Fruit fly (Drosophila melanogaster) whole organism, embryonic: Measurements from ENCODE around the gene CG7386.
A peak's percentile ranks its signal among the peaks of the same experiment; 100 is the strongest.

ENCODE experiments used
- Ada2b ChIP-seq: fragments of 200-800 bp; sonication (Bioruptor generic); IDR thresholded peaks from 2 replicates; pipeline ENCODE4 v1.3.6; 2022; ENCODE audit warnings: missing biosample characterization, missing genetic modification characterization
- Atf3 ChIP-seq: fragments of 200-800 bp; sonication (Bioruptor generic); optimal IDR thresholded peaks from 3 replicates; lab custom pipeline; 2016; ENCODE audit warnings: missing biosample characterization, missing genetic modification characterization
- CG10321 ChIP-seq: fragments of 200-800 bp; sonication (Bioruptor generic); IDR thresholded peaks from 2 replicates; pipeline ENCODE4 v1.3.6; 2022; ENCODE audit warnings: missing biosample characterization, missing genetic modification characterization
- CG10366 ChIP-seq: fragments of 200-800 bp; sonication (Bioruptor generic); IDR thresholded peaks from 2 replicates; pipeline ENCODE4 v1.3.6; 2022; ENCODE audit warnings: missing biosample characterization, missing genetic modification characterization
- CG11247 ChIP-seq: fragments of 200-800 bp; sonication (Bioruptor generic); IDR thresholded peaks from 2 replicates; pipeline ENCODE4 v1.3.6; 2022; ENCODE audit warnings: missing biosample characterization, missing genetic modification characterization
- CG11398 ChIP-seq: fragments of 200-800 bp; sonication (Bioruptor generic); optimal IDR thresholded peaks from 2 replicates; lab custom pipeline; 2016; ENCODE audit warnings: missing biosample characterization, missing genetic modification characterization
- CG14710 ChIP-seq: fragments of 200-800 bp; sonication (Bioruptor generic); optimal IDR thresholded peaks from 3 replicates; lab custom pipeline; 2019; ENCODE audit warnings: missing biosample characterization, mild to moderate bottlenecking, missing genetic modification characterization, moderate library complexity
- CG14860 ChIP-seq: fragments of 200-800 bp; sonication (Bioruptor generic); IDR thresholded peaks from 3 replicates; pipeline ENCODE4 v1.3.6; 2022; ENCODE audit warnings: missing biosample characterization, missing genetic modification characterization; ENCODE audit not compliant: partially characterized antibody
- CG1603 ChIP-seq: fragments of 200-800 bp; sonication (Bioruptor generic); optimal IDR thresholded peaks from 2 replicates; lab custom pipeline; 2019; ENCODE audit warnings: missing biosample characterization, mild to moderate bottlenecking, missing genetic modification characterization, moderate library complexity
- CG17568 ChIP-seq: fragments of 200-800 bp; sonication (Bioruptor generic); optimal IDR thresholded peaks from 2 replicates; lab custom pipeline; 2018; ENCODE audit warnings: missing biosample characterization, mild to moderate bottlenecking, missing genetic modification characterization, moderate library complexity
- CG17612 ChIP-seq: fragments of 200-800 bp; sonication (Bioruptor generic); IDR thresholded peaks from 2 replicates; pipeline ENCODE4 v1.3.6; 2022; ENCODE audit warnings: missing biosample characterization, missing genetic modification characterization
- CG30403 ChIP-seq: fragments of 200-800 bp; sonication (Bioruptor generic); optimal IDR thresholded peaks from 3 replicates; lab custom pipeline; 2016; ENCODE audit warnings: missing biosample characterization, missing genetic modification characterization
- CG3407 ChIP-seq: fragments of 200-800 bp; sonication (Bioruptor generic); optimal IDR thresholded peaks from 2 replicates; lab custom pipeline; 2018; ENCODE audit warnings: missing biosample characterization, mild to moderate bottlenecking, missing genetic modification characterization
- CG34422 ChIP-seq: fragments of 200-800 bp; sonication (Bioruptor generic); IDR thresholded peaks from 3 replicates; pipeline ENCODE4 v1.3.6; 2022; ENCODE audit warnings: missing biosample characterization, missing genetic modification characterization
- CG4730 ChIP-seq: fragments of 200-800 bp; sonication (Bioruptor generic); IDR thresholded peaks from 2 replicates; pipeline ENCODE4 v1.3.6; 2022; ENCODE audit warnings: missing biosample characterization, missing genetic modification characterization
- CG4820 ChIP-seq: fragments of 200-800 bp; sonication (Bioruptor generic); optimal IDR thresholded peaks from 3 replicates; lab custom pipeline; 2016; ENCODE audit warnings: missing biosample characterization, missing genetic modification characterization
- CG7372 ChIP-seq: fragments of 200-800 bp; sonication (Bioruptor generic); IDR thresholded peaks from 2 replicates; pipeline ENCODE4 v1.3.6; 2022; ENCODE audit warnings: missing biosample characterization, missing genetic modification characterization
- CG7556 ChIP-seq: fragments of 200-800 bp; sonication (Bioruptor generic); optimal IDR thresholded peaks from 2 replicates; lab custom pipeline; 2017; ENCODE audit warnings: missing biosample characterization, mild to moderate bottlenecking, missing genetic modification characterization
- CG7839 ChIP-seq: fragments of 200-800 bp; sonication (Bioruptor generic); optimal IDR thresholded peaks from 3 replicates; lab custom pipeline; 2018; ENCODE audit warnings: missing biosample characterization, mild to moderate bottlenecking, missing genetic modification characterization, moderate library complexity
- CG8359 ChIP-seq: fragments of 200-800 bp; sonication (Bioruptor generic); optimal IDR thresholded peaks from 2 replicates; lab custom pipeline; 2017; ENCODE audit warnings: missing biosample characterization, mild to moderate bottlenecking, missing genetic modification characterization, borderline replicate concordance
- CrebB ChIP-seq: fragments of 200-800 bp; sonication (Bioruptor generic); optimal IDR thresholded peaks from 3 replicates; lab custom pipeline; 2018; ENCODE audit warnings: missing biosample characterization, mild to moderate bottlenecking, missing genetic modification characterization
- Dek ChIP-seq: fragments of 200-800 bp; sonication (Bioruptor generic); optimal IDR thresholded peaks from 3 replicates; lab custom pipeline; 2019; ENCODE audit warnings: missing biosample characterization, mild to moderate bottlenecking, missing genetic modification characterization, moderate library complexity
- Dfd ChIP-seq, 2 experiments: fragments of >200 bp; optimal IDR thresholded peaks; 2 replicates each; lab custom pipeline; 2017; ENCODE audit warnings: missing biosample characterization in 2 of 2, missing genetic modification characterization in 2 of 2
- Doc3 ChIP-seq: fragments of 200-800 bp; sonication (Bioruptor generic); IDR thresholded peaks from 3 replicates; pipeline ENCODE4 v1.3.6; 2022; ENCODE audit warnings: missing biosample characterization, missing genetic modification characterization; ENCODE audit not compliant: partially characterized antibody
- Fer1 ChIP-seq: fragments of 200-800 bp; sonication (Bioruptor generic); optimal IDR thresholded peaks from 2 replicates; lab custom pipeline; 2017; ENCODE audit warnings: missing biosample characterization, mild to moderate bottlenecking, missing genetic modification characterization
- HmgD ChIP-seq: fragments of 200-800 bp; sonication (Bioruptor generic); optimal IDR thresholded peaks from 3 replicates; lab custom pipeline; 2016; ENCODE audit warnings: missing biosample characterization, missing genetic modification characterization
- Lim3 ChIP-seq: fragments of 200-800 bp; sonication (Bioruptor generic); IDR thresholded peaks from 2 replicates; pipeline ENCODE4 v1.3.6; 2022; ENCODE audit warnings: missing biosample characterization, missing genetic modification characterization
- Rx ChIP-seq: fragments of 200-800 bp; sonication (Bioruptor generic); IDR thresholded peaks from 2 replicates; pipeline ENCODE4 v1.3.6; 2022; ENCODE audit warnings: missing biosample characterization, missing genetic modification characterization
- Sox100B ChIP-seq: fragments of 200-800 bp; sonication (Bioruptor generic); optimal IDR thresholded peaks from 3 replicates; lab custom pipeline; 2018; ENCODE audit warnings: missing biosample characterization, mild to moderate bottlenecking, missing genetic modification characterization
- Sox102F ChIP-seq: fragments of 200-800 bp; sonication (Bioruptor generic); optimal IDR thresholded peaks from 2 replicates; lab custom pipeline; 2018; ENCODE audit warnings: missing biosample characterization, mild to moderate bottlenecking, missing genetic modification characterization, moderate library complexity
- Spps ChIP-seq: fragments of 200-800 bp; sonication (Bioruptor generic); optimal IDR thresholded peaks from 2 replicates; lab custom pipeline; 2018; ENCODE audit warnings: missing biosample characterization, mild to moderate bottlenecking, missing genetic modification characterization
- Sry-δ ChIP-seq: fragments of 200-800 bp; sonication (Bioruptor generic); optimal IDR thresholded peaks from 2 replicates; lab custom pipeline; 2016; ENCODE audit warnings: missing biosample characterization, missing genetic modification characterization
- Tbp ChIP-seq: fragments of >200 bp; optimal IDR thresholded peaks from 2 replicates; lab custom pipeline; 2018; ENCODE audit warnings: missing biosample characterization, missing genetic modification characterization
- ase ChIP-seq: fragments of 200-800 bp; sonication (Bioruptor generic); IDR thresholded peaks from 3 replicates; pipeline ENCODE4 v1.3.6; 2022; ENCODE audit warnings: missing biosample characterization, missing genetic modification characterization
- ash1 ChIP-seq: fragments of 200-800 bp; sonication (Bioruptor generic); optimal IDR thresholded peaks from 2 replicates; lab custom pipeline; 2018; ENCODE audit warnings: missing biosample characterization, mild to moderate bottlenecking, missing genetic modification characterization
- cad ChIP-seq: fragments of >200 bp; optimal IDR thresholded peaks from 2 replicates; lab custom pipeline; 2017; ENCODE audit warnings: missing biosample characterization, missing genetic modification characterization
- chinmo ChIP-seq: fragments of 200-800 bp; sonication (Bioruptor generic); IDR thresholded peaks from 4 replicates; pipeline ENCODE4 v1.3.6; 2022; ENCODE audit warnings: missing biosample characterization, missing genetic modification characterization; ENCODE audit not compliant: partially characterized antibody
- hth ChIP-seq: fragments of >200 bp; optimal IDR thresholded peaks from 2 replicates; lab custom pipeline; 2017; ENCODE audit warnings: inconsistent platforms
- jigr1 ChIP-seq: fragments of 200-800 bp; sonication (Bioruptor generic); IDR thresholded peaks from 3 replicates; pipeline ENCODE4 v1.3.6; 2022; ENCODE audit warnings: missing biosample characterization, missing genetic modification characterization
- jumu ChIP-seq: fragments of 200-800 bp; sonication (Bioruptor generic); optimal IDR thresholded peaks from 3 replicates; lab custom pipeline; 2016; ENCODE audit warnings: missing biosample characterization, missing genetic modification characterization
- lov ChIP-seq, 2 experiments: fragments of 200-800 bp in 1 of 2; fragments of >200 bp in 1 of 2; sonication (Bioruptor generic) in 1 of 2; IDR thresholded peaks in 1 of 2; optimal IDR thresholded peaks in 1 of 2; 2 replicates in 1 of 2; 3 replicates in 1 of 2; pipeline versions ENCODE4 v1.3.6 to Lab custom; 2017 to 2022; ENCODE audit warnings: missing biosample characterization in 1 of 2, missing genetic modification characterization in 1 of 2
- psq ChIP-seq: fragments of 200-800 bp; sonication (Bioruptor generic); optimal IDR thresholded peaks from 2 replicates; lab custom pipeline; 2017; ENCODE audit warnings: missing biosample characterization, missing genetic modification characterization
- sc ChIP-seq, 3 experiments: fragments of >200 bp in 2 of 3; fragments of 200-800 bp in 1 of 3; sonication (Bioruptor generic) in 1 of 3; optimal IDR thresholded peaks; 2 replicates in 2 of 3; 3 replicates in 1 of 3; lab custom pipeline; 2017; ENCODE audit warnings: mild to moderate bottlenecking in 1 of 3, missing biosample characterization in 1 of 3, missing genetic modification characterization in 1 of 3, missing genetic modification reagents in 1 of 3
- sens ChIP-seq: fragments of 200-800 bp; sonication (Bioruptor generic); peaks from one replicate; lab custom pipeline; 2016; ENCODE audit warnings: missing biosample characterization, missing genetic modification characterization
- ssp ChIP-seq: fragments of 200-800 bp; sonication (Bioruptor generic); IDR thresholded peaks from 2 replicates; pipeline ENCODE4 v1.3.6; 2022; ENCODE audit warnings: missing biosample characterization, missing genetic modification characterization
- tap ChIP-seq: fragments of 200-800 bp; optimal IDR thresholded peaks from 3 replicates; lab custom pipeline; 2019; ENCODE audit warnings: missing biosample characterization, mild to moderate bottlenecking, missing genetic modification characterization, moderate library complexity
- usp ChIP-seq: fragments of >200 bp; optimal IDR thresholded peaks from 2 replicates; lab custom pipeline; 2017; ENCODE audit warnings: missing biosample characterization, missing genetic modification characterization
- vfl ChIP-seq: fragments of 200-800 bp; sonication (Bioruptor generic); optimal IDR thresholded peaks from 2 replicates; lab custom pipeline; 2016; ENCODE audit warnings: missing biosample characterization, missing genetic modification characterization

CG7386 gene

DNA sequence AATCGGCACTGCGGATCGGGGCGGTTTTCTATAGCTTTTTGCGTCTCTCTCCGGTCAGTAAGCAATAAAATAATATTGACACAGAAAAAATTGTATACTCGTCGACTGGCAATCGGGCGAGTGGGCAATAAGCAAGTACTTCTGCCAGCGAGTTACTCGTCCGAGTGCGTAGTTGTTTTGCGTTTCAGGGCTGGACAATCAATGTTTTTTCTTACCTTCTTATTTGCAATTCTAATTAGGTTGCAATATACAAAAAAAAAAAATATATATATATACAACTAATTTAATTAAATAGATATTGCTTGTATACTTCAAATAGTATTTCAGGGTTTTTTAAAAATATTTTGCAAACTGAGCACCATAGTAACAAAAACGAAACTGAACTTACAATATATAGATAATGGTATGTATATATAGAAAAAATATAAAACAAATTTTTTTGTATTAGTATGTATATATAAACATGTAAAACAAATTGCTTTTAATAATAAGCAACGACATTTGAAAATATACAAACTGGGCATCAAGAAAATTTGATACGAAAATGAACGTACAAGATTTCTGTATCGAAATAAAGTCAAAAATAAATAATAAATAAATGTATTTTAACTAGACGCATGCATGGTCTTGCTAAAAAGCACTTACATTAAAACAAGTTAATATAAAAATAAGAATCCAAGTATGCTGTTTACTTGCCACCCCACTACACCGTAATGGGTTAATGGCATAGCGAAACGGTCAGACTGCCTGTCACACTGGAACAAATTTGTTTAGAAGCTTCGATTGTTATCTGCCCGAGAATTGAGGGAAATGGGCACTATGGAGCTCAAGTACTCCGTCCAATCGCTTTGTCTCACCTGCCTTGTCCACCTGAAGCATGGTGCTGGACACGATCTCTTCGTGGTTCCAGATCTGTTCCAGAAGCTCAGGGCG, at the start of gene CG7386, which contains the start of gene D19A (continued):
- TF ChIP-seq CG17612 (GFP tag; lab: Robert Waterston, UW) (no peak), CG4730 (GFP tag; lab: Robert Waterston, UW) (peak; percentile 63), Fer1 (GFP tag; lab: Kevin White, UChicago) (peak; percentile 60), HmgD (GFP tag; lab: Kevin White, UChicago) (peak; percentile 62), Doc3 (GFP tag; lab: Robert Waterston, UW) (0 out of 3 replicates have a peak, but pooled peaks have one; percentile 25), CG11398 (GFP tag; lab: Kevin White, UChicago) (no peak), CG11247 (peak; percentile 40), CrebB (tag; lab: Kevin White, UChicago) (no peak), tap (tag; lab: Kevin White, UChicago) (peak; percentile 46), hth (lab: Kevin White, UChicago) (no peak), CG8359 (GFP tag; lab: Kevin White, UChicago) (no peak), CG7556 (GFP tag; lab: Kevin White, UChicago) (peak; percentile 11), CG14710 (tag; lab: Kevin White, UChicago) (peak; percentile 47), Rx (peak; percentile 44; the same call in 1 of the 2 replicates), Atf3 (GFP tag; lab: Kevin White, UChicago) (no peak), sens (GFP tag; lab: Kevin White, UChicago) (peak; percentile 83), usp (GFP tag; lab: Kevin White, UChicago) (no peak), sc (optimal IDR thresholded peaks at IDR 0.05; lab: Kevin White, UChicago) (no peak), sc (GFP tag; optimal IDR thresholded peaks at IDR 0.05; lab: Kevin White, UChicago) (no peak), CG30403 (GFP tag; lab: Kevin White, UChicago) (peak; percentile 55), CG10321 (GFP tag; lab: Robert Waterston, UW) (no peak), CG4820 (peak; percentile 13), Spps (tag; lab: Kevin White, UChicago) (no peak), cad (GFP tag; lab: Kevin White, UChicago) (no peak), Lim3 (no peak), CG7372 (GFP tag; lab: Robert Waterston, UW) (peak; percentile 32; the same call in 1 of the 2 replicates), CG17568 (no peak), CG1603 (tag; lab: Kevin White, UChicago) (peak; percentile 59), psq (GFP tag; lab: Kevin White, UChicago) (no peak), CG34422 (GFP tag; lab: Robert Waterston, UW) (peak; percentile 52), Sry-δ (GFP tag; lab: Kevin White, UChicago) (peak; percentile 22), chinmo (GFP tag; lab: Robert Waterston, UW) (no peak), vfl (GFP tag; lab: Kevin White, UChicago) (peak; percentile 18), Ada2b (peak; percentile 59), CG7839 (tag; lab: Kevin White, UChicago) (peak; percentile 61), CG14860 (GFP tag; lab: Robert Waterston, UW) (no peak), CG10366 (GFP tag; lab: Robert Waterston, UW) (peak; percentile 56), ssp (peak; percentile 18; the same call in 1 of the 2 replicates), lov (optimal IDR thresholded peaks at IDR 0.05; lab: Kevin White, UChicago) (no peak), lov (GFP tag; IDR thresholded peaks at IDR 0.05; lab: Robert Waterston, UW) (peak; percentile 31; the same call in 1 of the 3 replicates), jigr1 (no peak), Sox102F (GFP tag; lab: Kevin White, UChicago) (peak; percentile 58), Dfd (GFP tag; optimal IDR thresholded peaks at IDR 0.05; lab: Kevin White, UChicago) (no peak), Tbp (GFP tag; lab: Kevin White, UChicago) (no peak), jumu (GFP tag; lab: Kevin White, UChicago) (peak; percentile 37), ash1 (no peak), Dek (tag; lab: Kevin White, UChicago) (peak; percentile 47), ase (GFP tag; lab: Robert Waterston, UW) (peak; percentile 67; the same call in 2 of the 3 replicates), CG3407 (GFP tag; lab: Kevin White, UChicago) (no peak), Sox100B (GFP tag; lab: Kevin White, UChicago) (peak; percentile 53)
